Worm (Caenorhabditis elegans): ENCODE data around the gene pdi-2.

DNA sequence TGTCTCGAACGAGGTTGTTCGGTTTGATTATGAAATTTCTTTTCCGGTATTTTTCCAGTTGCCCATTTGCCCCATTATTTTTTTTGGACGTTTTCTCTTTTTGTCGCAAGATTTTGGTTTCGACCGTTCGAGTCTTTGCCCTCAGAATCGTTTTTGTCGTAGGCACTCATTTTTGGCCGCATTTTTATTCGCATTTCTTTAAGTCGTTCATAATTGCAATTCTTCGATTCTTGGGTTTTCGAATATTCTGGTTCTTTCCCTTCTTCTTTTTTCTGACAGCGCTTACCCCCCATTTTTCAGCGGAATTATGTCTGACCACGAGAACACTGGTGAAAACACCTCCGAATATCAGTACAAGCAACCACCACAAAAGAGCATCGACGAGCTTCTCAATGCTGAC is 15.7 kb upstream of the pdi-2 start, which contains the start of gene rhi-1:
- TF ChIP-seq ceh-8 (GFP tag; optimal IDR thresholded peaks at IDR 0.05) (no peak), ceh-82 (tag; optimal IDR thresholded peaks at IDR 0.05) (no peak), aly-2 (tag; optimal IDR thresholded peaks at IDR 0.05) (no peak)
